Worm (Caenorhabditis elegans) whole organism, early embryonic: ENCODE data around the gene R07H5.11.

ENCODE experiments used
- B0310.2 ChIP-seq: sonication (generic microtip); optimal IDR thresholded peaks from 2 replicates; lab custom pipeline; 2016; ENCODE audit warnings: mild to moderate bottlenecking, missing genetic modification characterization, missing compliant biosample characterization
- ama-1 ChIP-seq: fragments of 150-350 bp; optimal IDR thresholded peaks from 2 replicates; lab custom pipeline; 2014
- flt-1 ChIP-seq: fragments of 200-800 bp; sonication (Bioruptor generic); IDR thresholded peaks from 2 replicates; pipeline ENCODE4 v1.3.6; 2022; ENCODE audit warnings: missing genetic modification characterization, missing compliant biosample characterization
- hmbx-1 ChIP-seq: sonication (generic microtip); optimal IDR thresholded peaks from 2 replicates; lab custom pipeline; 2016; ENCODE audit warnings: mild to moderate bottlenecking, missing genetic modification characterization, missing compliant biosample characterization
- hmg-4 ChIP-seq: fragments of 200-800 bp; sonication (Bioruptor generic); optimal IDR thresholded peaks from 2 replicates; lab custom pipeline; 2018; ENCODE audit warnings: mild to moderate bottlenecking, missing genetic modification characterization, missing compliant biosample characterization
- pes-1 ChIP-seq: fragments of 200-800 bp; sonication (Bioruptor generic); IDR thresholded peaks from 2 replicates; pipeline ENCODE4 v1.3.6; 2022; ENCODE audit warnings: missing genetic modification reagents, missing genetic modification characterization, missing compliant biosample characterization
- scrt-1 ChIP-seq: fragments of 200-800 bp; sonication (Bioruptor generic); IDR thresholded peaks from 2 replicates; pipeline ENCODE4 v1.3.6; 2022; ENCODE audit warnings: missing genetic modification characterization, missing compliant biosample characterization

ce11 chrIV:11226545-11226944 is 24.0 kb downstream of the R07H5.11 start:
- TF ChIP-seq pes-1 (GFP tag; lab: Robert Waterston, UW) = no peak
- no peak for TF ChIP-seq ama-1
- TF ChIP-seq hmg-4 = no peak
- no peak for TF ChIP-seq flt-1 (GFP tag; lab: Robert Waterston, UW)
- TF ChIP-seq scrt-1 (GFP tag; lab: Robert Waterston, UW) = no peak
- TF ChIP-seq B0310.2 (tag; lab: Kevin White, UChicago) = no peak
- TF ChIP-seq hmbx-1 (tag; lab: Kevin White, UChicago) = no peak
